Worm (Caenorhabditis elegans) whole organism, L4 larva: Measurements from ENCODE around the gene T11F9.10.
"Not testable (repeated sequence)": the region's sequence is repeated elsewhere in the genome, so short reads cannot be mapped to it uniquely, and the experiment has no call there.

Experiments used
- F10B5.3 ChIP-seq: sonication (generic microtip); optimal IDR thresholded peaks from 2 replicates; lab custom pipeline; 2016; ENCODE audit warnings: mild to moderate bottlenecking, missing genetic modification characterization, missing compliant biosample characterization
- T26A8.4 ChIP-seq: fragments of 200-800 bp; sonication (Bioruptor generic); IDR thresholded peaks from 2 replicates; pipeline ENCODE4 v1.3.6; 2022; ENCODE audit warnings: missing genetic modification characterization, missing compliant biosample characterization
- Y105C5A.15 ChIP-seq: fragments of 200-800 bp; sonication (Bioruptor generic); IDR thresholded peaks from 2 replicates; pipeline ENCODE4 v1.3.6; 2022; ENCODE audit warnings: missing genetic modification characterization, missing compliant biosample characterization
- Y75B8A.6 ChIP-seq: fragments of 200-800 bp; sonication (Bioruptor generic); IDR thresholded peaks from 2 replicates; pipeline ENCODE4 v1.3.6; 2022; ENCODE audit warnings: missing genetic modification reagents, missing genetic modification characterization, missing compliant biosample characterization
- ZK546.5 ChIP-seq, 2 experiments: sonication (generic microtip); optimal IDR thresholded peaks; 2 replicates each; lab custom pipeline; 2017; ENCODE audit warnings: missing biosample characterization in 2 of 2, missing genetic modification characterization in 2 of 2
- aha-1 ChIP-seq: fragments of 150-350 bp; peaks from one replicate; lab custom pipeline; 2014; ENCODE audit warnings: missing biosample characterization, missing genetic modification characterization
- ceh-20 ChIP-seq: fragments of 200-800 bp; sonication (Bioruptor generic); IDR thresholded peaks from 2 replicates; pipeline ENCODE4 v1.3.6; 2022; ENCODE audit warnings: missing genetic modification reagents, missing genetic modification characterization, missing compliant biosample characterization
- ceh-44 ChIP-seq: fragments of 200-800 bp; sonication (Bioruptor generic); IDR thresholded peaks from 2 replicates; pipeline ENCODE4 v1.3.6; 2022; ENCODE audit warnings: missing genetic modification reagents, missing genetic modification characterization, missing compliant biosample characterization
- daf-8 ChIP-seq: fragments of 200-800 bp; sonication (Bioruptor generic); IDR thresholded peaks from 2 replicates; pipeline ENCODE4 v1.3.6; 2022; ENCODE audit warnings: missing genetic modification characterization, missing compliant biosample characterization
- hlh-11 ChIP-seq: fragments of 200-800 bp; sonication (Bioruptor generic); optimal IDR thresholded peaks from 2 replicates; lab custom pipeline; 2018; ENCODE audit warnings: mild to moderate bottlenecking, missing genetic modification characterization, missing compliant biosample characterization
- lin-1 ChIP-seq: fragments of 200-800 bp; sonication (Bioruptor generic); IDR thresholded peaks from 2 replicates; pipeline ENCODE4 v1.3.6; 2022; ENCODE audit warnings: missing genetic modification reagents, missing genetic modification characterization, missing compliant biosample characterization
- lin-13 ChIP-seq: fragments of 150-350 bp; optimal IDR thresholded peaks from 2 replicates; lab custom pipeline; 2014; ENCODE audit warnings: missing biosample characterization, missing genetic modification reagents, missing genetic modification characterization
- lin-15B ChIP-seq: fragments of 150-350 bp; sonication (generic microtip); optimal IDR thresholded peaks from 3 replicates; lab custom pipeline; 2014; ENCODE audit warnings: missing biosample characterization, missing genetic modification characterization
- lin-38 ChIP-seq: fragments of 200-800 bp; sonication (Bioruptor generic); IDR thresholded peaks from 2 replicates; pipeline ENCODE4 v1.3.6; 2022; ENCODE audit warnings: missing genetic modification reagents, missing genetic modification characterization, missing compliant biosample characterization
- lin-39 ChIP-seq: fragments of 150-350 bp; optimal IDR thresholded peaks from 2 replicates; lab custom pipeline; 2014; ENCODE audit warnings: missing biosample characterization, missing genetic modification reagents, missing genetic modification characterization
- mdl-1 ChIP-seq, 2 experiments: fragments of 150-350 bp in 1 of 2; sonication (generic microtip) in 1 of 2; optimal IDR thresholded peaks; 2 replicates each; lab custom pipeline; 2014 to 2017; ENCODE audit warnings: missing biosample characterization in 2 of 2, missing genetic modification characterization in 2 of 2
- mxl-2 ChIP-seq: fragments of 200-800 bp; sonication (Bioruptor generic); conservative IDR thresholded peaks from 2 replicates; pipeline ENCODE4 v1.3.6; 2022; ENCODE audit warnings: missing genetic modification reagents, missing genetic modification characterization, missing compliant biosample characterization
- nhr-102 ChIP-seq: sonication (generic microtip); optimal IDR thresholded peaks from 2 replicates; lab custom pipeline; 2016; ENCODE audit warnings: mild to moderate bottlenecking, missing genetic modification characterization, moderate library complexity, missing compliant biosample characterization
- nhr-11 ChIP-seq: fragments of 150-350 bp; optimal IDR thresholded peaks from 2 replicates; lab custom pipeline; 2014; ENCODE audit warnings: missing biosample characterization, missing genetic modification characterization
- nhr-25 ChIP-seq: sonication (generic microtip); optimal IDR thresholded peaks from 2 replicates; lab custom pipeline; 2017; ENCODE audit warnings: missing genetic modification characterization, mild to moderate bottlenecking, missing compliant biosample characterization, antibody characterized with exemption, moderate library complexity, borderline replicate concordance; ENCODE audit not compliant: insufficient read depth
- nhr-6 ChIP-seq: fragments of 150-350 bp; optimal IDR thresholded peaks from 2 replicates; lab custom pipeline; 2014; ENCODE audit warnings: missing biosample characterization, missing genetic modification characterization
- set-16 ChIP-seq: fragments of 200-800 bp; sonication (Bioruptor generic); IDR thresholded peaks from 2 replicates; pipeline ENCODE4 v1.3.6; 2022; ENCODE audit warnings: missing genetic modification reagents, missing genetic modification characterization, missing compliant biosample characterization
- skn-1 ChIP-seq: fragments of 150-350 bp; optimal IDR thresholded peaks from 2 replicates; lab custom pipeline; 2014; ENCODE audit warnings: missing biosample characterization, missing genetic modification characterization
- unc-130 ChIP-seq: sonication (generic microtip); optimal IDR thresholded peaks from 2 replicates; lab custom pipeline; 2016; ENCODE audit warnings: missing genetic modification reagents, missing genetic modification characterization, missing compliant biosample characterization
- unc-62 ChIP-seq, 3 experiments: fragments of 150-350 bp in 1 of 3; sonication (generic microtip); optimal IDR thresholded peaks in 2 of 3; peaks in 1 of 3; 1 replicate in 1 of 3; 2 replicates in 2 of 3; lab custom pipeline; 2014 to 2017; ENCODE audit warnings: missing biosample characterization in 3 of 3, missing genetic modification characterization in 3 of 3, missing genetic modification reagents in 3 of 3, missing genotype in 1 of 3
- zip-11 ChIP-seq: fragments of 200-800 bp; sonication (Bioruptor generic); IDR thresholded peaks from 2 replicates; pipeline ENCODE4 v1.3.6; 2022; ENCODE audit warnings: missing genetic modification characterization, missing compliant biosample characterization

The T11F9.10 gene

DNA sequence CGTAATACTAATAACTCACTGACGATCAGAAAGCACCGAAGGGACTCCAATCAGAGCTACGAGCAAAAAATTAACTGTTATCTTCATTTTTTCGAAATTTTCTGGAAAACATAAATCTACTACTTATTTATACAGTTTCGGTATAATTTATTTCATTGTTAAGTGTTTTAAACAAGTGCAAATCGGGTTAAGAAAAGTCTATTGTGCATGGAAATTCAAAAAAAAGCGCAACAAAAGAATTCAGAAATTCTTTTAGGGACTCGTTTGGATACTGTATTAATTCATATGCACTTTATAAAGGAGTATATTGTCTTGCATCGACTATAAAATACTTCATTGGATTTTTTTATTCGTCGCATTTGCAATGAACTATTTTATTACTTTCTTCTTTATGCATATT lies 14.6 kb upstream of the T11F9.10 start, which contains the start of the genes nas-20 and nas-21:
Gene nas-20, minus strand, starts transcription at position 101 of the 400 bp plus-strand sequence.
Gene nas-21, plus strand, starts transcription at position 356 of the 400 bp plus-strand sequence.
- no peak for TF ChIP-seq ceh-20 (GFP tag; lab: Robert Waterston, UW)

DNA sequence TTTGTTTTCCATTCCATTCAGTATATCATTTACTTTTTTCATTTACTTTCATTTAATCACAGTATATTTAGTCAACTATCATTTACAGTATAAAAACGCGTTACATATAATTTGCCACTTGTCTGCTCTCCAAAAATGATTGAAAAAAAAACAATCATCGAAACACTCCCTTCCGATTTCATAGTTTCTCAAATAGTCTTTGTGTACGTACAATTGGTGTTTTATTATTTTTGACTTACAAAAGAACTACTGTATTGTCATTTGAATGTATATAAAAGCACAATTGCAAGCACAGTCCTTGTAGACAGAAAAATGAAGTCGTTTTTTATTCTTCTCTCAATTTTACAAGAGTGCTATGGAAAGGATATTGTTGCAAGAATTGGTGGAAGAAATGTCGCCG lies 12.4 kb upstream of the T11F9.10 start, which contains the start of gene nas-22:
Gene nas-22, plus strand, starts transcription at position 301 of the 400 bp plus-strand sequence.
- TF ChIP-seq zip-11 (no peak), F10B5.3 (tag; lab: Kevin White, UChicago) (no peak), lin-1 (GFP tag; lab: Robert Waterston, UW) (no peak), nhr-25 (tag; lab: Kevin White, UChicago) (no peak), mxl-2 (GFP tag; lab: Robert Waterston, UW) (no peak)
- TF ChIP-seq, all 104 proteins: peak for 0

DNA sequence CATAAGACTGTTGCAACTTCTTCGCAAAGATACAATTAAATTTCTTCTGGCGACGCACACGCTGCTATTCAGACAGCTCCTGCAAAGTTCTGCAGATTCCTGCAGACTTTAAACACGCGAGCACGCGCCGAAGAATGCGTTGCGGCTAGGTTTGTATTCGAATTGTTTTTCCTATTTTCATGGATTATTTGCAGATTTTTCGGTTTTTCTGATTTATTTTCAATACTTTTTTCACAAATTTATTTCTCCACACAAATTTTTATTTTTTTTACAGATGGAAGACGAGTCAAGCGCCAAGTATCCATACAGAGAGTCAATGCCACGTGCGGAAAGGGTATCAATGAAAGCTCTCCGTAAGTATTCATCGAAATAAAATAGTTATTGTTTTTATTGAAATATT lies 11.1 kb upstream of the T11F9.10 start, which contains the start of gene T11F9.7:
Gene T11F9.7, plus strand, starts transcription at position 301 of the 400 bp plus-strand sequence.
- not testable (repeated sequence) for TF ChIP-seq hlh-11 (tag; lab: Kevin White, UChicago); Y75B8A.6 (GFP tag; lab: Robert Waterston, UW); nhr-11

DNA sequence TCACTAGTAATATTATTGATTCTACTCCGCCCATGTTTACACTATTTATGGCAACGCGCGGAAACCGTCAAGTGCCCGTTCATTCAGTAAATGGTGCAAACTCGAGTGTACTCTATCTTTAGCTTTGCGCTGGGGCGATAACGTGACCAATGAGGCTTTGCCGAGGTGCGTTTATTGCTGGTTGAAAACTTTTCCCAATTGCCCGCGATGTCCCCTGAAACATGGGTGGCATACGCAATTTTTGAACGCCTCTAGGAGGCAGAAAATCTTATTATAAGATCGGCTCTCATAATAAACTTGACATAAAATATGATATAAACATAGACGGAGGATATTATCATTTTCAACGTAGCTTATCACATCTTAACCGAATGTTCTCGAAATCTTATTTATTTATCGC lies 8.8 kb upstream of the T11F9.10 start:
- TF ChIP-seq unc-62 (GFP tag; optimal IDR thresholded peaks at IDR 0.05 in 1 of 2; lab: Kevin White, UChicago) = peak in 1 of 2 experiments; percentile 41
- not testable (repeated sequence) for TF ChIP-seq unc-62 (tag; optimal IDR thresholded peaks at IDR 0.05; lab: Kevin White, UChicago)
- peak; percentile 53 for TF ChIP-seq unc-130 (GFP tag; lab: Kevin White, UChicago)

DNA sequence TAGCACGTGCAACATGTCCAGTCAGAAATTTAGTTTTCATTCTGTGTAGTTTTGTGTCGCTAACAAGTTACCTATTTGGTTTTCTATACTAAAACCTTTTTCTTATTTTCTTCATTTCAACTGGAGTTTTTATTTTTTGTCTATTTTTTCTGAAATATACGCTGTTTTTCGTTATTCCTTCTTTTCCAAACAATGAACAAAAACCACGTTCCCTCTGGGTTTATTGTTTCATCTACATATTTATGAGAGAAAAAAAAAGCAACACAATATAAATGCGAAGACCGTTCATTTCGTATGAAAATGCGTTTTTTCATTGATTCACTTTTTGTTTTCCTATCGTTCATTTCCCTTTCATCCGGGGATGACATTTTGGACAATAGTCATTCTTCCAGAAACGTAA lies 7.4 kb upstream of the T11F9.10 start, which contains the start of gene T11F9.22:
Gene T11F9.22, plus strand, starts transcription at position 301 of the 400 bp plus-strand sequence.
- TF ChIP-seq nhr-6 (tag; lab: Kevin White, UChicago) (no peak), lin-13 (no peak), mdl-1 (tag; optimal IDR thresholded peaks at IDR 0.05; lab: Kevin White, UChicago) (no peak), nhr-102 (tag; lab: Kevin White, UChicago) (no peak), ZK546.5 (tag; optimal IDR thresholded peaks at IDR 0.05; lab: Kevin White, UChicago) (no peak), ceh-44 (no peak), Y105C5A.15 (no peak), set-16 (GFP tag; lab: Robert Waterston, UW) (no peak), ceh-20 (GFP tag; lab: Robert Waterston, UW) (no peak), lin-38 (no peak), lin-15B (tag; lab: Kevin White, UChicago) (no peak)
- TF ChIP-seq, all 104 proteins: peak for 0

DNA sequence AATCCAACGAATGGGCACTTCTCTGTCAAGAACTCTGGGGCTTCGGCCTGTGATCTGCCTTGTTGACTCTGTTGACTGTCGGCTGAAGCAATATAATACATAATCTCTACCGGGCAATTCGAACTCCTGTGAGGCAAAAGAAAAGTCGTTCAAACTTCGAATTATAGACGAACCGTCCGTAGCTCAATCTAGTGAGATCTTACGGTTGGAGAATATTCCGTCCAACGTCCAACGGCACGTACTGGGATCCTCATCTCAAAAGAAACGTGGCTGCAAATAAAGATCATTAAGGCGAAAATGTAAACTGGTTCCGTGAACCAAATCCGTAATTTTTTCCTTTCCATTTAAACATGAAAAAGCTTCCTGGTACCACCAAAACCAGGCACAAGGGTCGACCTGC lies 6.0 kb upstream of the T11F9.10 start, which contains the start of gene T11F9.14:
Gene T11F9.14, minus strand, starts transcription at position 101 of the 400 bp plus-strand sequence.
- not testable (repeated sequence) for TF ChIP-seq ceh-20 (GFP tag; lab: Robert Waterston, UW); lin-38; lin-39

DNA sequence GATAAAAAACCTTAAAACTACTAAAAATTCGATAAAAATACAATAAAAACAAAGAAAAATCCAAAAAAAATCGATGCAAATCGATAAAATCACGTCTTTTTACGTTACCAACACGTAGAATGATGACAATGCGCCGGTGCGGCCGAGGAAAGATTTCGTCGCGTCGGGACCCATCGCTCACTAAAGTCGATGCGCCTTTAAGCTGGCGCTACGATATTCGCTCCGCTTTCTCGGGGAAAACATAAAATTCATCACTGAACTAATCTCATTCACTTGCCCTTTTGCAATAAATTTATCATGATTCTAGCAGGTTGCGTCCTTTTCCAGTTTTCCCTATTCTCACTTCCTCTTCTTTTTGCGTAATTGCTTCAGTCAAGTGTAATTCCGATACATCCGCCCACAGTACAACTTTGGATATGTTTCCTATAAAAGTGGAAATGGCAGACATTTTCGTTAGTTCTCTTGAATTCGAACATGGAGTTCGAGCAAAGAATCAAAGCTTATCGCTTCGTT lies 3.1 kb upstream of the T11F9.10 start, which contains the start of gene col-157:
Gene col-157, plus strand, starts transcription at position 463 of the 513 bp plus-strand sequence.
- not testable (repeated sequence) for TF ChIP-seq T26A8.4 (GFP tag; lab: Robert Waterston, UW); aha-1 (tag; lab: Kevin White, UChicago); daf-8
- TF ChIP-seq, all 104 proteins: peak for 0; not testable (repeated sequence) for 104

DNA sequence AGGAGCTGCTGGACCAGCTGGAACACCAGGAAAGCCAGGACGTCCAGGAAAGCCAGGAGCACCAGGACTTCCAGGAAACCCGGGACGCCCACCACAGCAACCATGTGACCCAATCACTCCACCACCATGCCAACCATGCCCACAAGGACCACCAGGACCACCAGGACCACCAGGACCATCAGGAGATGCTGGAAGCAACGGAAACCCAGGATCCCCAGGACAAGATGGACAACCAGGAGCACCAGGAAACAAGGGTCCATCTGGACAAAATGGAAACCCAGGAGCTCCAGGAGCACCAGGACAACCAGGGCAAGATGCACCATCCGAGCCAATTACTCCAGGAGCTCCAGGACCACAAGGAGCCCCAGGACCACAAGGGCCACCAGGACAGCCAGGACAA lies 2.4 kb upstream of the T11F9.10 start:
- peak; percentile 87 for TF ChIP-seq set-16 (GFP tag; lab: Robert Waterston, UW)
- no peak for TF ChIP-seq skn-1 (tag; lab: Kevin White, UChicago)
- TF ChIP-seq ZK546.5 (tag; optimal IDR thresholded peaks at IDR 0.05; lab: Kevin White, UChicago) = no peak
